Worm (Caenorhabditis elegans) whole organism, L2 larva: ENCODE measurements around the gene chil-17.
A peak's percentile ranks its signal among the peaks of the same experiment; 100 is the strongest.

Experiments
- R02D3.7 ChIP-seq: fragments of 150-350 bp; optimal IDR thresholded peaks from 2 replicates; lab custom pipeline; 2014; ENCODE audit warnings: missing biosample characterization, missing genetic modification characterization
- Y55F3AM.14 ChIP-seq: fragments of 200-800 bp; sonication (Bioruptor generic); optimal IDR thresholded peaks from 2 replicates; lab custom pipeline; 2018; ENCODE audit warnings: mild to moderate bottlenecking, missing genetic modification characterization, missing compliant biosample characterization
- ZK546.5 ChIP-seq: sonication (generic microtip); optimal IDR thresholded peaks from 2 replicates; lab custom pipeline; 2017; ENCODE audit warnings: missing biosample characterization, missing genetic modification characterization
- alr-1 ChIP-seq: fragments of 150-350 bp; optimal IDR thresholded peaks from 2 replicates; lab custom pipeline; 2014; ENCODE audit warnings: missing biosample characterization, missing genetic modification characterization
- ama-1 ChIP-seq: fragments of 150-350 bp; optimal IDR thresholded peaks from 2 replicates; lab custom pipeline; 2018; ENCODE audit warnings: inconsistent platforms
- blmp-1 ChIP-seq: sonication (generic microtip); optimal IDR thresholded peaks from 2 replicates; lab custom pipeline; 2017; ENCODE audit warnings: missing genetic modification characterization, mild to moderate bottlenecking, missing compliant biosample characterization, antibody characterized with exemption, moderate library complexity; ENCODE audit not compliant: insufficient read depth
- ceh-16 ChIP-seq: fragments of 150-350 bp; optimal IDR thresholded peaks from 2 replicates; lab custom pipeline; 2014; ENCODE audit warnings: missing biosample characterization, missing genetic modification characterization
- crh-2 ChIP-seq: sonication (generic microtip); optimal IDR thresholded peaks from 2 replicates; lab custom pipeline; 2017; ENCODE audit warnings: missing biosample characterization, missing genetic modification characterization
- dmd-4 ChIP-seq: sonication (generic microtip); optimal IDR thresholded peaks from 2 replicates; lab custom pipeline; 2017; ENCODE audit warnings: missing biosample characterization, missing genetic modification characterization
- elt-1 ChIP-seq: fragments of 150-350 bp; optimal IDR thresholded peaks from 2 replicates; lab custom pipeline; 2014; ENCODE audit warnings: missing biosample characterization, missing genetic modification characterization
- elt-3 ChIP-seq: sonication (generic microtip); optimal IDR thresholded peaks from 2 replicates; lab custom pipeline; 2017; ENCODE audit warnings: missing biosample characterization, missing genetic modification characterization
- fos-1 ChIP-seq: fragments of 150-350 bp; optimal IDR thresholded peaks from 2 replicates; lab custom pipeline; 2014; ENCODE audit warnings: missing biosample characterization, missing genetic modification characterization
- gmeb-1 ChIP-seq: fragments of 150-350 bp; optimal IDR thresholded peaks from 2 replicates; lab custom pipeline; 2014; ENCODE audit warnings: missing biosample characterization, missing genetic modification characterization
- lin-13 ChIP-seq: fragments of 150-350 bp; optimal IDR thresholded peaks from 2 replicates; lab custom pipeline; 2014; ENCODE audit warnings: missing biosample characterization, missing genetic modification reagents, missing genetic modification characterization
- lin-39 ChIP-seq: fragments of 150-350 bp; optimal IDR thresholded peaks from 2 replicates; lab custom pipeline; 2014; ENCODE audit warnings: missing biosample characterization, missing genetic modification reagents, missing genetic modification characterization
- lsy-2 ChIP-seq, 2 experiments: fragments of 150-350 bp in 1 of 2; sonication (generic microtip) in 1 of 2; optimal IDR thresholded peaks; 2 replicates each; lab custom pipeline; 2014 to 2017; ENCODE audit warnings: missing biosample characterization in 2 of 2, missing genetic modification characterization in 2 of 2
- mab-5 ChIP-seq: fragments of 150-350 bp; optimal IDR thresholded peaks from 2 replicates; lab custom pipeline; 2014; ENCODE audit warnings: missing biosample characterization, missing genetic modification characterization
- mbf-1 ChIP-seq: sonication (generic microtip); optimal IDR thresholded peaks from 2 replicates; lab custom pipeline; 2017; ENCODE audit warnings: missing biosample characterization, missing genetic modification characterization
- mdl-1 ChIP-seq, 2 experiments: fragments of 150-350 bp in 1 of 2; sonication (generic microtip) in 1 of 2; optimal IDR thresholded peaks; 2 replicates each; lab custom pipeline; 2017; ENCODE audit warnings: missing biosample characterization in 2 of 2, missing genetic modification characterization in 2 of 2
- nhr-10 ChIP-seq: sonication (generic microtip); optimal IDR thresholded peaks from 2 replicates; lab custom pipeline; 2017; ENCODE audit warnings: missing biosample characterization, missing genetic modification characterization
- nhr-12 ChIP-seq: fragments of 150-350 bp; optimal IDR thresholded peaks from 2 replicates; lab custom pipeline; 2014; ENCODE audit warnings: missing biosample characterization, missing genetic modification characterization
- nhr-129 ChIP-seq: fragments of 150-350 bp; optimal IDR thresholded peaks from 2 replicates; lab custom pipeline; 2014; ENCODE audit warnings: missing biosample characterization, missing genetic modification characterization
- nhr-21 ChIP-seq: fragments of 150-350 bp; optimal IDR thresholded peaks from 2 replicates; lab custom pipeline; 2014; ENCODE audit warnings: missing biosample characterization, missing genetic modification characterization
- nhr-23 ChIP-seq: fragments of 150-350 bp; optimal IDR thresholded peaks from 2 replicates; lab custom pipeline; 2014; ENCODE audit warnings: missing biosample characterization, missing genetic modification reagents, missing genetic modification characterization
- nhr-25 ChIP-seq: fragments of 150-350 bp; sonication (generic microtip); optimal IDR thresholded peaks from 3 replicates; lab custom pipeline; 2014; ENCODE audit warnings: missing biosample characterization, missing genetic modification characterization
- nhr-6 ChIP-seq: fragments of 150-350 bp; optimal IDR thresholded peaks from 2 replicates; lab custom pipeline; 2014; ENCODE audit warnings: missing biosample characterization, missing genetic modification characterization
- peb-1 ChIP-seq: fragments of 150-350 bp; optimal IDR thresholded peaks from 2 replicates; lab custom pipeline; 2014; ENCODE audit warnings: missing biosample characterization, missing genetic modification characterization
- skn-1 ChIP-seq: sonication (generic microtip); optimal IDR thresholded peaks from 2 replicates; lab custom pipeline; 2017; ENCODE audit warnings: missing biosample characterization, missing genetic modification characterization
- sma-3 ChIP-seq: sonication (generic microtip); optimal IDR thresholded peaks from 2 replicates; lab custom pipeline; 2016; ENCODE audit warnings: missing genetic modification reagents, missing genetic modification characterization, missing compliant biosample characterization
- sma-9 ChIP-seq, 2 experiments: fragments of 150-350 bp in 1 of 2; sonication (generic microtip) in 1 of 2; optimal IDR thresholded peaks; 2 replicates each; lab custom pipeline; 2014 to 2016; ENCODE audit warnings: missing genetic modification characterization in 2 of 2, mild to moderate bottlenecking in 1 of 2, missing biosample characterization in 1 of 2, missing compliant biosample characterization in 1 of 2, missing genetic modification reagents in 1 of 2, moderate library complexity in 1 of 2
- unc-39 ChIP-seq: fragments of 150-350 bp; optimal IDR thresholded peaks from 2 replicates; lab custom pipeline; 2014; ENCODE audit warnings: missing biosample characterization, missing genetic modification characterization
- unc-55 ChIP-seq: fragments of 150-350 bp; sonication (generic microtip); optimal IDR thresholded peaks from 3 replicates; lab custom pipeline; 2014; ENCODE audit warnings: missing biosample characterization, missing genetic modification reagents, missing genetic modification characterization
- unc-62 ChIP-seq: fragments of 150-350 bp; optimal IDR thresholded peaks from 2 replicates; lab custom pipeline; 2014; ENCODE audit warnings: missing biosample characterization, missing genetic modification reagents, missing genetic modification characterization
- zag-1 ChIP-seq: fragments of 150-350 bp; optimal IDR thresholded peaks from 2 replicates; lab custom pipeline; 2014; ENCODE audit warnings: missing biosample characterization, missing genetic modification characterization
- ztf-1 ChIP-seq: fragments of 200-800 bp; sonication (Bioruptor generic); conservative IDR thresholded peaks from 2 replicates; pipeline ENCODE4 v1.3.6; 2022; ENCODE audit warnings: missing genetic modification characterization, missing compliant biosample characterization

chil-17 gene

ce11 chrII:9477567-9477966 is 37.6 kb upstream of the chil-17 start, which contains the start of gene chil-27:
Gene chil-27, plus strand, starts transcription at chrII:9477867.
- no peak for TF ChIP-seq sma-9 (GFP tag; optimal IDR thresholded peaks at IDR 0.05; lab: Kevin White, UChicago)
- TF ChIP-seq sma-9 (tag; optimal IDR thresholded peaks at IDR 0.05; lab: Kevin White, UChicago): no peak
- TF ChIP-seq mab-5 (tag; lab: Kevin White, UChicago): no peak
- TF ChIP-seq unc-39 (tag; lab: Kevin White, UChicago): no peak
- TF ChIP-seq zag-1: no peak
- TF ChIP-seq R02D3.7 (tag; lab: Kevin White, UChicago): no peak
- TF ChIP-seq nhr-12 (tag; lab: Kevin White, UChicago): no peak
- no peak for TF ChIP-seq nhr-10 (tag; lab: Kevin White, UChicago)
- no peak for TF ChIP-seq ZK546.5 (tag; lab: Kevin White, UChicago)
- TF ChIP-seq unc-55 (GFP tag; lab: Kevin White, UChicago): no peak
- no peak for TF ChIP-seq lsy-2 (tag; optimal IDR thresholded peaks at IDR 0.05; lab: Kevin White, UChicago)
- TF ChIP-seq dmd-4 (tag; lab: Kevin White, UChicago): no peak
- no peak for TF ChIP-seq lin-13
- TF ChIP-seq ztf-1 (GFP tag; lab: Robert Waterston, UW): no peak
- TF ChIP-seq peb-1 (tag; lab: Kevin White, UChicago): no peak
- no peak for TF ChIP-seq ama-1
- no peak for TF ChIP-seq sma-3

ce11 chrII:9474367-9475105 is 34.6 kb upstream of the chil-17 start, which contains the start of the genes chil-25 and chil-26:
Gene chil-25, minus strand, starts transcription at chrII:9474467.
Gene chil-26, plus strand, starts transcription at chrII:9475055.
- TF ChIP-seq mbf-1 (tag; lab: Kevin White, UChicago): no peak
- no peak for TF ChIP-seq nhr-6
- no peak for TF ChIP-seq zag-1
- no peak for TF ChIP-seq elt-3 (tag; lab: Kevin White, UChicago)
- TF ChIP-seq lin-13: no peak
- no peak for TF ChIP-seq Y55F3AM.14
- no peak for TF ChIP-seq dmd-4 (tag; lab: Kevin White, UChicago)
- no peak for TF ChIP-seq blmp-1 (tag; lab: Kevin White, UChicago)
- TF ChIP-seq sma-9 (GFP tag; optimal IDR thresholded peaks at IDR 0.05; lab: Kevin White, UChicago): no peak
- no peak for TF ChIP-seq sma-9 (tag; optimal IDR thresholded peaks at IDR 0.05; lab: Kevin White, UChicago)
- no peak for TF ChIP-seq nhr-21 (tag; lab: Kevin White, UChicago)
- TF ChIP-seq lsy-2 (tag; optimal IDR thresholded peaks at IDR 0.05; lab: Kevin White, UChicago): no peak
- no peak for TF ChIP-seq lin-39 (tag; lab: Kevin White, UChicago)
- TF ChIP-seq peb-1 (tag; lab: Kevin White, UChicago): no peak
- TF ChIP-seq nhr-129 (tag; lab: Kevin White, UChicago): no peak
- TF ChIP-seq elt-1 (tag; lab: Kevin White, UChicago): no peak
- TF ChIP-seq unc-55 (GFP tag; lab: Kevin White, UChicago): no peak
- TF ChIP-seq ceh-16 (tag; lab: Kevin White, UChicago): no peak

- TF ChIP-seq fos-1 (tag; lab: Kevin White, UChicago) (peak; percentile 59), blmp-1 (tag; lab: Kevin White, UChicago) (no peak)
- TF ChIP-seq, all 48 proteins: peak for 1
Observed at ce11 chrII:9470027-9470426, 30.1 kb upstream of the chil-17 start, which contains the start of gene T19H5.6. Gene T19H5.6, minus strand, starts transcription at chrII:9470221.

ce11 chrII:9468414-9468813 is 28.5 kb upstream of the chil-17 start, which contains the start of gene chil-23:
Gene chil-23, minus strand, starts transcription at chrII:9468611.
- TF ChIP-seq skn-1 (tag; lab: Kevin White, UChicago): peak; percentile 48
- no peak for TF ChIP-seq lsy-2 (tag; optimal IDR thresholded peaks at IDR 0.05; lab: Kevin White, UChicago)
- TF ChIP-seq ama-1: no peak
- TF ChIP-seq fos-1 (tag; lab: Kevin White, UChicago): peak; percentile 89
- TF ChIP-seq unc-39 (tag; lab: Kevin White, UChicago): no peak
- no peak for TF ChIP-seq nhr-10 (tag; lab: Kevin White, UChicago)
- no peak for TF ChIP-seq nhr-23 (tag; lab: Kevin White, UChicago)
- TF ChIP-seq zag-1: no peak
- no peak for TF ChIP-seq unc-62 (GFP tag; lab: Kevin White, UChicago)
- TF ChIP-seq crh-2 (tag; lab: Kevin White, UChicago): peak; percentile 23
- no peak for TF ChIP-seq gmeb-1
- no peak for TF ChIP-seq ZK546.5 (tag; lab: Kevin White, UChicago)
- no peak for TF ChIP-seq peb-1 (tag; lab: Kevin White, UChicago)
- TF ChIP-seq mdl-1 (tag; optimal IDR thresholded peaks at IDR 0.05; lab: Kevin White, UChicago): no peak
- no peak for TF ChIP-seq nhr-25 (tag; lab: Kevin White, UChicago)
- peak; percentile 60 for TF ChIP-seq sma-9 (GFP tag; optimal IDR thresholded peaks at IDR 0.05; lab: Kevin White, UChicago)
- TF ChIP-seq sma-9 (tag; optimal IDR thresholded peaks at IDR 0.05; lab: Kevin White, UChicago): no peak
- no peak for TF ChIP-seq alr-1 (tag; lab: Kevin White, UChicago)
- TF ChIP-seq, all 48 proteins: peak for 4
